Worm (Caenorhabditis elegans) whole organism, L1 larva: ENCODE data around the gene svh-11.

Experiments
- C34B4.2 ChIP-seq: sonication (generic microtip); optimal IDR thresholded peaks from 2 replicates; lab custom pipeline; 2017; ENCODE audit warnings: mild to moderate bottlenecking, missing genetic modification characterization, missing compliant biosample characterization
- F16B12.6 ChIP-seq: fragments of 150-350 bp; optimal IDR thresholded peaks from 2 replicates; lab custom pipeline; 2014; ENCODE audit warnings: missing biosample characterization, missing genetic modification characterization
- aha-1 ChIP-seq: fragments of 150-350 bp; optimal IDR thresholded peaks from 2 replicates; lab custom pipeline; 2014; ENCODE audit warnings: missing biosample characterization, missing genetic modification characterization
- blmp-1 ChIP-seq: fragments of 150-350 bp; optimal IDR thresholded peaks from 2 replicates; lab custom pipeline; 2014; ENCODE audit warnings: missing biosample characterization, missing genetic modification characterization
- ceh-63 ChIP-seq: fragments of 200-800 bp; sonication (Bioruptor generic); optimal IDR thresholded peaks from 2 replicates; lab custom pipeline; 2018; ENCODE audit warnings: mild to moderate bottlenecking, missing genetic modification characterization, missing compliant biosample characterization
- ceh-88 ChIP-seq: fragments of 200-800 bp; sonication (Bioruptor generic); IDR thresholded peaks from 2 replicates; pipeline ENCODE4 v1.3.6; 2022; ENCODE audit warnings: missing genetic modification characterization, missing compliant biosample characterization
- ceh-90 ChIP-seq: sonication (generic microtip); optimal IDR thresholded peaks from 2 replicates; lab custom pipeline; 2016; ENCODE audit warnings: missing genetic modification characterization, missing compliant biosample characterization
- ces-1 ChIP-seq: fragments of 150-350 bp; optimal IDR thresholded peaks from 2 replicates; lab custom pipeline; 2014; ENCODE audit warnings: missing biosample characterization, missing genetic modification reagents, missing genetic modification characterization
- dpl-1 ChIP-seq, 3 experiments: fragments of 150-350 bp in 2 of 3; sonication (generic microtip) in 1 of 3; optimal IDR thresholded peaks; 2 replicates each; lab custom pipeline; 2014 to 2017; ENCODE audit warnings: missing biosample characterization in 3 of 3, missing genetic modification characterization in 3 of 3, missing genetic modification reagents in 3 of 3
- dsc-1 ChIP-seq: sonication (generic microtip); optimal IDR thresholded peaks from 2 replicates; lab custom pipeline; 2016; ENCODE audit warnings: mild to moderate bottlenecking, missing genetic modification characterization, missing compliant biosample characterization
- efl-1 ChIP-seq, 4 experiments: fragments of 150-350 bp; optimal IDR thresholded peaks in 3 of 4; peaks in 1 of 4; 1 replicate in 1 of 4; 2 replicates in 3 of 4; lab custom pipeline; 2014; ENCODE audit warnings: missing biosample characterization in 2 of 4, missing genetic modification characterization in 2 of 4, missing genetic modification reagents in 2 of 4
- efl-3 ChIP-seq: fragments of 200-800 bp; sonication (Bioruptor generic); optimal IDR thresholded peaks from 2 replicates; lab custom pipeline; 2018; ENCODE audit warnings: mild to moderate bottlenecking, missing genetic modification characterization, missing compliant biosample characterization
- egl-13 ChIP-seq: sonication (generic microtip); optimal IDR thresholded peaks from 2 replicates; lab custom pipeline; 2016; ENCODE audit warnings: missing genotype, missing genetic modification reagents, missing genetic modification characterization, missing compliant biosample characterization
- egl-27 ChIP-seq, 2 experiments: fragments of 150-350 bp in 1 of 2; sonication (generic microtip); optimal IDR thresholded peaks; 3 replicates each; lab custom pipeline; 2017 to 2018; ENCODE audit warnings: missing biosample characterization in 2 of 2, missing genetic modification characterization in 2 of 2, missing genetic modification reagents in 2 of 2
- elt-2 ChIP-seq: sonication (generic microtip); optimal IDR thresholded peaks from 2 replicates; lab custom pipeline; 2016; ENCODE audit warnings: missing genetic modification characterization, mild to moderate bottlenecking, inconsistent platforms, missing compliant biosample characterization, missing genetic modification reagents
- ets-5 ChIP-seq: fragments of 200-800 bp; sonication (Bioruptor generic); IDR thresholded peaks from 2 replicates; pipeline ENCODE4 v1.3.6; 2022; ENCODE audit warnings: missing genetic modification characterization, missing compliant biosample characterization
- fkh-4 ChIP-seq: sonication (generic microtip); optimal IDR thresholded peaks from 2 replicates; lab custom pipeline; 2016; ENCODE audit warnings: missing compliant biosample characterization, missing genetic modification characterization, borderline replicate concordance
- fkh-8 ChIP-seq: sonication (generic microtip); optimal IDR thresholded peaks from 2 replicates; lab custom pipeline; 2016; ENCODE audit warnings: mild to moderate bottlenecking, missing genetic modification characterization, missing compliant biosample characterization
- fos-1 ChIP-seq: fragments of 150-350 bp; optimal IDR thresholded peaks from 2 replicates; lab custom pipeline; 2014; ENCODE audit warnings: missing biosample characterization, missing genetic modification characterization
- grh-1 ChIP-seq: fragments of 200-800 bp; sonication (Bioruptor generic); IDR thresholded peaks from 2 replicates; pipeline ENCODE4 v1.3.6; 2022; ENCODE audit warnings: missing genetic modification reagents, missing genetic modification characterization, missing compliant biosample characterization
- hlh-4 ChIP-seq: sonication (generic microtip); optimal IDR thresholded peaks from 2 replicates; lab custom pipeline; 2016; ENCODE audit warnings: mild to moderate bottlenecking, missing genetic modification characterization, missing compliant biosample characterization
- isw-1 ChIP-seq: fragments of 200-800 bp; sonication (Bioruptor generic); IDR thresholded peaks from 2 replicates; pipeline ENCODE4 v1.3.6; 2022; ENCODE audit warnings: missing genetic modification characterization, missing compliant biosample characterization
- jun-1 ChIP-seq: fragments of 150-350 bp; optimal IDR thresholded peaks from 2 replicates; lab custom pipeline; 2014; ENCODE audit warnings: missing biosample characterization, missing genetic modification reagents, missing genetic modification characterization
- lin-13 ChIP-seq: fragments of 150-350 bp; optimal IDR thresholded peaks from 2 replicates; lab custom pipeline; 2014; ENCODE audit warnings: missing biosample characterization, missing genetic modification reagents, missing genetic modification characterization
- lin-14 ChIP-seq: fragments of 200-800 bp; sonication (Bioruptor generic); optimal IDR thresholded peaks from 2 replicates; lab custom pipeline; 2018; ENCODE audit warnings: mild to moderate bottlenecking, missing genetic modification characterization, moderate library complexity, missing compliant biosample characterization
- lin-35 ChIP-seq, 2 experiments: fragments of 150-350 bp; optimal IDR thresholded peaks; 2 replicates each; lab custom pipeline; 2014; ENCODE audit warnings: missing biosample characterization in 2 of 2, missing genetic modification characterization in 2 of 2, missing genetic modification reagents in 2 of 2
- lin-39 ChIP-seq: fragments of 150-350 bp; optimal IDR thresholded peaks from 2 replicates; lab custom pipeline; 2014; ENCODE audit warnings: missing biosample characterization, missing genetic modification reagents, missing genetic modification characterization
- lir-3 ChIP-seq: sonication (generic microtip); optimal IDR thresholded peaks from 2 replicates; lab custom pipeline; 2016; ENCODE audit warnings: mild to moderate bottlenecking, missing genetic modification characterization, moderate library complexity, missing compliant biosample characterization; ENCODE audit not compliant: poor library complexity
- mdl-1 ChIP-seq, 2 experiments: fragments of 150-350 bp; optimal IDR thresholded peaks; 2 replicates each; lab custom pipeline; 2014 to 2017; ENCODE audit warnings: missing biosample characterization in 2 of 2, missing genetic modification characterization in 2 of 2, inconsistent platforms in 1 of 2
- mef-2 ChIP-seq: fragments of 150-350 bp; optimal IDR thresholded peaks from 2 replicates; lab custom pipeline; 2014; ENCODE audit warnings: missing biosample characterization, missing genetic modification characterization
- mep-1 ChIP-seq: fragments of 150-350 bp; optimal IDR thresholded peaks from 2 replicates; lab custom pipeline; 2014; ENCODE audit warnings: missing biosample characterization, missing genetic modification characterization
- nhr-11 ChIP-seq: fragments of 150-350 bp; optimal IDR thresholded peaks from 2 replicates; lab custom pipeline; 2014; ENCODE audit warnings: missing biosample characterization, missing genetic modification characterization
- nhr-12 ChIP-seq: sonication (generic microtip); optimal IDR thresholded peaks from 2 replicates; lab custom pipeline; 2017; ENCODE audit warnings: missing biosample characterization, missing genetic modification characterization
- nhr-19 ChIP-seq: fragments of 200-800 bp; sonication (Bioruptor generic); conservative IDR thresholded peaks from 2 replicates; pipeline ENCODE4 v1.3.6; 2022; ENCODE audit warnings: missing genetic modification characterization, missing compliant biosample characterization
- nhr-20 ChIP-seq: sonication (generic microtip); optimal IDR thresholded peaks from 2 replicates; lab custom pipeline; 2016; ENCODE audit warnings: mild to moderate bottlenecking, missing genetic modification characterization, missing compliant biosample characterization
- nhr-28 ChIP-seq: fragments of 150-350 bp; optimal IDR thresholded peaks from 2 replicates; lab custom pipeline; 2014; ENCODE audit warnings: missing biosample characterization, missing genetic modification characterization
- nhr-47 ChIP-seq: sonication (generic microtip); optimal IDR thresholded peaks from 2 replicates; lab custom pipeline; 2016; ENCODE audit warnings: mild to moderate bottlenecking, missing genetic modification characterization, moderate library complexity, missing compliant biosample characterization
- nhr-76 ChIP-seq: sonication (generic microtip); optimal IDR thresholded peaks from 2 replicates; lab custom pipeline; 2017; ENCODE audit warnings: missing biosample characterization, missing genetic modification characterization
- nhr-90 ChIP-seq: sonication (generic microtip); optimal IDR thresholded peaks from 2 replicates; lab custom pipeline; 2016; ENCODE audit warnings: mild to moderate bottlenecking, missing genetic modification characterization, missing compliant biosample characterization; ENCODE audit not compliant: poor library complexity
- pag-3 ChIP-seq: sonication (generic microtip); optimal IDR thresholded peaks from 2 replicates; lab custom pipeline; 2017; ENCODE audit warnings: missing genetic modification characterization, mild to moderate bottlenecking, missing compliant biosample characterization, antibody characterized with exemption, borderline replicate concordance; ENCODE audit not compliant: insufficient read depth
- pqm-1 ChIP-seq: sonication (generic microtip); optimal IDR thresholded peaks from 3 replicates; lab custom pipeline; 2017; ENCODE audit warnings: missing biosample characterization, missing genetic modification characterization
- sptf-1 ChIP-seq: fragments of 150-350 bp; optimal IDR thresholded peaks from 2 replicates; lab custom pipeline; 2014; ENCODE audit warnings: missing biosample characterization, missing genetic modification characterization
- sup-37 ChIP-seq: fragments of 200-800 bp; sonication (Bioruptor generic); optimal IDR thresholded peaks from 2 replicates; lab custom pipeline; 2018; ENCODE audit warnings: mild to moderate bottlenecking, missing genetic modification characterization, missing compliant biosample characterization
- swsn-7 ChIP-seq: sonication (generic microtip); optimal IDR thresholded peaks from 2 replicates; lab custom pipeline; 2016; ENCODE audit warnings: missing genetic modification characterization, missing compliant biosample characterization
- tbx-2 ChIP-seq: sonication (generic microtip); optimal IDR thresholded peaks from 2 replicates; lab custom pipeline; 2016; ENCODE audit warnings: missing genetic modification characterization, missing compliant biosample characterization
- tlp-1 ChIP-seq: fragments of 150-350 bp; optimal IDR thresholded peaks from 2 replicates; lab custom pipeline; 2014; ENCODE audit warnings: missing biosample characterization, missing genetic modification characterization
- unc-30 ChIP-seq: sonication (generic microtip); optimal IDR thresholded peaks from 2 replicates; lab custom pipeline; 2017; ENCODE audit warnings: missing biosample characterization, missing genetic modification characterization
- unc-62 ChIP-seq: fragments of 150-350 bp; optimal IDR thresholded peaks from 2 replicates; lab custom pipeline; 2014; ENCODE audit warnings: missing biosample characterization, missing genetic modification reagents, missing genetic modification characterization
- unc-98 ChIP-seq: fragments of 200-800 bp; sonication (Bioruptor generic); IDR thresholded peaks from 2 replicates; pipeline ENCODE4 v1.3.6; 2022; ENCODE audit warnings: missing genetic modification characterization, missing compliant biosample characterization
- xbp-1 ChIP-seq: sonication (generic microtip); optimal IDR thresholded peaks from 2 replicates; lab custom pipeline; 2016; ENCODE audit warnings: missing genetic modification characterization, missing compliant biosample characterization
- zag-1 ChIP-seq: fragments of 150-350 bp; optimal IDR thresholded peaks from 2 replicates; lab custom pipeline; 2014; ENCODE audit warnings: missing biosample characterization, missing genetic modification characterization
- zip-4 ChIP-seq: fragments of 200-800 bp; sonication (Bioruptor generic); optimal IDR thresholded peaks from 2 replicates; lab custom pipeline; 2018; ENCODE audit warnings: mild to moderate bottlenecking, missing genetic modification characterization, moderate library complexity, missing compliant biosample characterization
- ztf-4 ChIP-seq: fragments of 150-350 bp; optimal IDR thresholded peaks from 2 replicates; lab custom pipeline; 2014; ENCODE audit warnings: missing biosample characterization, missing genetic modification characterization

svh-11 gene

DNA sequence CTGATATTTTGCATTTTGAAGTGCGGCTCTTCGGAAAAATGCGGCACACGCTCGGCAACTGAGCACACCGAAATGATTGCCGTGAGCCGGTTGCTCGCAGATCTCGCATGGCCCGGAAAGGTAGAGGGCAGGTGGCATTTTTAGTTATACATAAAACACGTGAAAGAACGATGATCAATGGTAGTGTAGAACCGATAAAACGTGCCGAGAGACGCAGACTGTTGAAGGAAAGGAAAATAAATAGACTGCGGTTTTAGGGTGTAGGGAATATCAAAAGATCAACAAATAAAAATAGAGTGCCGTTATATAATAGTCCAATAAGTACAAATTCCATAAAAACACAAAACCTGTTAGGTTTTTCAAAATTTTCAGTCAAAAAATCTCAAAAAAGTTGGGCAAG is 5.0 kb downstream of the svh-11 start, which contains the start of gene nhr-133:
TSS of gene nhr-133 (minus strand) at position 183 of the 400 bp plus-strand sequence.
- no peak for TF ChIP-seq mef-2 (tag; lab: Kevin White, UChicago)
- no peak for TF ChIP-seq nhr-28 (tag; lab: Kevin White, UChicago)
- no peak for TF ChIP-seq lir-3
- TF ChIP-seq egl-13: no peak
- TF ChIP-seq nhr-47 (tag; lab: Kevin White, UChicago): no peak
- TF ChIP-seq ets-5 (GFP tag; lab: Robert Waterston, UW): no peak
- no peak for TF ChIP-seq grh-1 (GFP tag; lab: Robert Waterston, UW)
- no peak for TF ChIP-seq ceh-63
- no peak for TF ChIP-seq efl-3 (GFP tag; lab: Kevin White, UChicago)
- no peak for TF ChIP-seq mep-1 (tag; lab: Kevin White, UChicago)
- peak; percentile 9 for TF ChIP-seq elt-2
- TF ChIP-seq egl-27 (tag; optimal IDR thresholded peaks at IDR 0.05; lab: Kevin White, UChicago): no peak
- TF ChIP-seq nhr-11 (tag; lab: Kevin White, UChicago): no peak
- TF ChIP-seq swsn-7 (tag; lab: Kevin White, UChicago): no peak
- TF ChIP-seq nhr-19 (GFP tag; lab: Robert Waterston, UW): no peak
- TF ChIP-seq C34B4.2 (tag; lab: Kevin White, UChicago): no peak
- peak in 2 of 3 experiments; percentile 2 to 8 for TF ChIP-seq dpl-1 (GFP tag; optimal IDR thresholded peaks at IDR 0.05; lab: Kevin White, UChicago)
- TF ChIP-seq hlh-4: no peak
- TF ChIP-seq blmp-1 (tag; lab: Kevin White, UChicago): peak; percentile 22
- TF ChIP-seq ces-1 (GFP tag; lab: Kevin White, UChicago): no peak
- TF ChIP-seq jun-1 (tag; lab: Kevin White, UChicago): no peak
- no peak for TF ChIP-seq pag-3
- no peak for TF ChIP-seq ceh-88 (GFP tag; lab: Robert Waterston, UW)
- TF ChIP-seq tlp-1 (tag; lab: Kevin White, UChicago): no peak
- peak in 1 of 2 experiments; percentile 17 for TF ChIP-seq efl-1 (optimal IDR thresholded peaks at IDR 0.05; lab: Kevin White, UChicago)
- TF ChIP-seq efl-1 (GFP tag; optimal IDR thresholded peaks at IDR 0.05 in 1 of 2; lab: Kevin White, UChicago): no peak
- TF ChIP-seq fos-1 (tag; lab: Kevin White, UChicago): no peak
- no peak for TF ChIP-seq F16B12.6 (tag; lab: Kevin White, UChicago)
- TF ChIP-seq aha-1 (tag; lab: Kevin White, UChicago): no peak
- TF ChIP-seq lin-13: no peak
- TF ChIP-seq zip-4: no peak
- no peak for TF ChIP-seq nhr-12 (tag; lab: Kevin White, UChicago)
- peak in 1 of 2 experiments; percentile 62 for TF ChIP-seq mdl-1 (tag; optimal IDR thresholded peaks at IDR 0.05; lab: Kevin White, UChicago)
- no peak for TF ChIP-seq pqm-1 (tag; lab: Kevin White, UChicago)
- TF ChIP-seq nhr-76 (tag; lab: Kevin White, UChicago): no peak
- no peak for TF ChIP-seq unc-30 (tag; lab: Kevin White, UChicago)
- TF ChIP-seq lin-35 (GFP tag; optimal IDR thresholded peaks at IDR 0.05; lab: Kevin White, UChicago): peak in 1 of 2 experiments; percentile 45
- no peak for TF ChIP-seq unc-98 (GFP tag; lab: Robert Waterston, UW)
- no peak for TF ChIP-seq tbx-2
- no peak for TF ChIP-seq fkh-8 (tag; lab: Kevin White, UChicago)
- TF ChIP-seq dsc-1 (tag; lab: Kevin White, UChicago): no peak
- no peak for TF ChIP-seq ztf-4 (tag; lab: Kevin White, UChicago)
- TF ChIP-seq lin-39 (tag; lab: Kevin White, UChicago): no peak
- no peak for TF ChIP-seq unc-62 (GFP tag; lab: Kevin White, UChicago)
- TF ChIP-seq zag-1 (tag; lab: Kevin White, UChicago): no peak
- no peak for TF ChIP-seq sptf-1
- TF ChIP-seq xbp-1: no peak
- no peak for TF ChIP-seq isw-1 (GFP tag; lab: Robert Waterston, UW)
- no peak for TF ChIP-seq nhr-90 (tag; lab: Kevin White, UChicago)
- no peak for TF ChIP-seq fkh-4 (tag; lab: Kevin White, UChicago)
- TF ChIP-seq lin-14 (GFP tag; lab: Kevin White, UChicago): no peak
- TF ChIP-seq sup-37 (GFP tag; lab: Kevin White, UChicago): no peak
- TF ChIP-seq nhr-20 (tag; lab: Kevin White, UChicago): peak; percentile 73
- no peak for TF ChIP-seq ceh-90 (tag; lab: Kevin White, UChicago)
